Fruit fly (Drosophila melanogaster) whole organism, embryonic: ENCODE results near the gene Mfe2.
A peak's percentile ranks its signal among the peaks of the same experiment; 100 is the strongest.

Experiments used
- Atf-2 ChIP-seq: fragments of 200-800 bp; sonication (Bioruptor generic); optimal IDR thresholded peaks from 2 replicates; lab custom pipeline; 2016; ENCODE audit warnings: missing biosample characterization, missing genetic modification characterization
- BEAF-32 ChIP-seq: fragments of 200-800 bp; sonication (Bioruptor generic); optimal IDR thresholded peaks from 3 replicates; lab custom pipeline; 2017; ENCODE audit warnings: missing biosample characterization, missing genetic modification characterization, mild to moderate bottlenecking, moderate library complexity, missing genetic modification reagents
- BtbVII ChIP-seq: fragments of 200-800 bp; sonication (Bioruptor generic); optimal IDR thresholded peaks from 3 replicates; lab custom pipeline; 2017; ENCODE audit warnings: missing biosample characterization, mild to moderate bottlenecking, missing genetic modification characterization
- CG10147 ChIP-seq: fragments of 200-800 bp; sonication (Bioruptor generic); optimal IDR thresholded peaks from 2 replicates; lab custom pipeline; 2019; ENCODE audit warnings: missing biosample characterization, mild to moderate bottlenecking, missing genetic modification characterization, moderate library complexity
- CG10321 ChIP-seq: fragments of 200-800 bp; sonication (Bioruptor generic); IDR thresholded peaks from 2 replicates; pipeline ENCODE4 v1.3.6; 2022; ENCODE audit warnings: missing biosample characterization, missing genetic modification characterization
- CG10462 ChIP-seq: fragments of 200-800 bp; sonication (Bioruptor generic); optimal IDR thresholded peaks from 2 replicates; lab custom pipeline; 2016; ENCODE audit warnings: missing biosample characterization, missing genetic modification characterization
- CG12155 ChIP-seq: fragments of 200-800 bp; sonication (Bioruptor generic); optimal IDR thresholded peaks from 3 replicates; lab custom pipeline; 2016; ENCODE audit warnings: missing biosample characterization, missing genetic modification characterization
- CG1233 ChIP-seq: fragments of 200-800 bp; sonication (Bioruptor generic); optimal IDR thresholded peaks from 4 replicates; lab custom pipeline; 2018; ENCODE audit warnings: missing biosample characterization, mild to moderate bottlenecking, missing genetic modification characterization
- CG13424 ChIP-seq: fragments of 200-800 bp; sonication (Bioruptor generic); optimal IDR thresholded peaks from 2 replicates; lab custom pipeline; 2019; ENCODE audit warnings: missing biosample characterization, mild to moderate bottlenecking, missing genetic modification characterization, moderate library complexity
- CG2199 ChIP-seq: fragments of 200-800 bp; sonication (Bioruptor generic); IDR thresholded peaks from 3 replicates; pipeline ENCODE4 v1.3.6; 2022; ENCODE audit warnings: missing biosample characterization, missing genetic modification characterization
- CG32772 ChIP-seq: fragments of 200-800 bp; sonication (Bioruptor generic); IDR thresholded peaks from 2 replicates; pipeline ENCODE4 v1.3.6; 2022; ENCODE audit warnings: missing biosample characterization, missing genetic modification characterization
- CG34422 ChIP-seq: fragments of 200-800 bp; sonication (Bioruptor generic); IDR thresholded peaks from 3 replicates; pipeline ENCODE4 v1.3.6; 2022; ENCODE audit warnings: missing biosample characterization, missing genetic modification characterization
- CG3838 ChIP-seq: fragments of 200-800 bp; sonication (Bioruptor generic); optimal IDR thresholded peaks from 3 replicates; lab custom pipeline; 2016; ENCODE audit warnings: missing biosample characterization, missing genetic modification characterization
- CG3995 ChIP-seq: fragments of 200-800 bp; sonication (Bioruptor generic); optimal IDR thresholded peaks from 3 replicates; lab custom pipeline; 2016; ENCODE audit warnings: missing biosample characterization, missing genetic modification characterization
- CG5180 ChIP-seq: fragments of 200-800 bp; sonication (Bioruptor generic); optimal IDR thresholded peaks from 3 replicates; lab custom pipeline; 2017; ENCODE audit warnings: missing biosample characterization, missing genetic modification characterization, mild to moderate bottlenecking, moderate library complexity, missing genetic modification reagents
- CG6854 ChIP-seq: fragments of 200-800 bp; sonication (Bioruptor generic); optimal IDR thresholded peaks from 3 replicates; lab custom pipeline; 2017; ENCODE audit warnings: missing biosample characterization, mild to moderate bottlenecking, missing genetic modification characterization
- CG7372 ChIP-seq: fragments of 200-800 bp; sonication (Bioruptor generic); IDR thresholded peaks from 2 replicates; pipeline ENCODE4 v1.3.6; 2022; ENCODE audit warnings: missing biosample characterization, missing genetic modification characterization
- CG7556 ChIP-seq: fragments of 200-800 bp; sonication (Bioruptor generic); optimal IDR thresholded peaks from 2 replicates; lab custom pipeline; 2017; ENCODE audit warnings: missing biosample characterization, mild to moderate bottlenecking, missing genetic modification characterization
- CG8290 ChIP-seq, 3 experiments: fragments of 200-800 bp; sonication (Bioruptor generic); optimal IDR thresholded peaks; 2 replicates each; lab custom pipeline; 2016 to 2019; ENCODE audit warnings: missing biosample characterization in 3 of 3, missing genetic modification characterization in 3 of 3, mild to moderate bottlenecking in 2 of 3, moderate library complexity in 1 of 3
- CG8765 ChIP-seq: fragments of 200-800 bp; sonication (Bioruptor generic); IDR thresholded peaks from 2 replicates; pipeline ENCODE4 v1.3.6; 2022; ENCODE audit warnings: missing biosample characterization, missing genetic modification characterization
- Camta ChIP-seq: fragments of 200-800 bp; sonication (Bioruptor generic); optimal IDR thresholded peaks from 2 replicates; lab custom pipeline; 2016; ENCODE audit warnings: missing biosample characterization, missing genetic modification characterization
- CoRest ChIP-seq: fragments of 200-800 bp; sonication (Bioruptor generic); optimal IDR thresholded peaks from 3 replicates; lab custom pipeline; 2018; ENCODE audit warnings: missing biosample characterization, mild to moderate bottlenecking, missing genetic modification characterization, moderate library complexity
- D19B ChIP-seq: fragments of 200-800 bp; sonication (Bioruptor generic); optimal IDR thresholded peaks from 2 replicates; lab custom pipeline; 2017; ENCODE audit warnings: missing biosample characterization, mild to moderate bottlenecking, missing genetic modification characterization
- Dll ChIP-seq: fragments of 200-800 bp; sonication (Bioruptor generic); IDR thresholded peaks from 4 replicates; pipeline ENCODE4 v1.3.6; 2022; ENCODE audit warnings: missing biosample characterization, missing genetic modification characterization; ENCODE audit not compliant: partially characterized antibody
- H15 ChIP-seq: fragments of 200-800 bp; sonication (Bioruptor generic); IDR thresholded peaks from 3 replicates; pipeline ENCODE4 v1.3.6; 2022; ENCODE audit warnings: missing biosample characterization, missing genetic modification characterization
- HHEX ChIP-seq: fragments of 200-800 bp; sonication (Bioruptor generic); optimal IDR thresholded peaks from 3 replicates; lab custom pipeline; 2017; ENCODE audit warnings: missing biosample characterization, mild to moderate bottlenecking, missing genetic modification characterization, missing genetic modification reagents
- HLH4C ChIP-seq: fragments of 200-800 bp; sonication (Bioruptor generic); IDR thresholded peaks from 3 replicates; pipeline ENCODE4 v1.3.6; 2022; ENCODE audit warnings: missing biosample characterization, missing genetic modification characterization; ENCODE audit not compliant: partially characterized antibody
- Neu2 ChIP-seq: fragments of 200-800 bp; sonication (Bioruptor generic); optimal IDR thresholded peaks from 3 replicates; lab custom pipeline; 2016; ENCODE audit warnings: missing biosample characterization, missing genetic modification characterization, borderline replicate concordance
- Oaz ChIP-seq: fragments of 200-800 bp; sonication (Bioruptor generic); IDR thresholded peaks from 2 replicates; pipeline ENCODE4 v1.3.6; 2022; ENCODE audit warnings: missing biosample characterization, missing genetic modification characterization
- PHDP ChIP-seq: fragments of 200-800 bp; sonication (Bioruptor generic); optimal IDR thresholded peaks from 3 replicates; lab custom pipeline; 2018; ENCODE audit warnings: missing biosample characterization, mild to moderate bottlenecking, missing genetic modification characterization, moderate library complexity
- Usf ChIP-seq: fragments of 200-800 bp; sonication (Bioruptor generic); optimal IDR thresholded peaks from 2 replicates; lab custom pipeline; 2017; ENCODE audit warnings: missing genotype, missing biosample characterization, missing genetic modification characterization
- ab ChIP-seq: fragments of 200-800 bp; sonication (Bioruptor generic); optimal IDR thresholded peaks from 2 replicates; lab custom pipeline; 2016; ENCODE audit warnings: missing biosample characterization, missing genetic modification characterization
- ac ChIP-seq: fragments of 200-800 bp; sonication (Bioruptor generic); optimal IDR thresholded peaks from 3 replicates; lab custom pipeline; 2017; ENCODE audit warnings: missing biosample characterization, mild to moderate bottlenecking, missing genetic modification characterization
- crol ChIP-seq: fragments of 200-800 bp; sonication (Bioruptor generic); IDR thresholded peaks from 2 replicates; pipeline ENCODE4 v1.3.6; 2022; ENCODE audit warnings: missing biosample characterization, missing genetic modification characterization
- crp ChIP-seq, 2 experiments: fragments of 200-800 bp; sonication (Bioruptor generic); optimal IDR thresholded peaks; 2 replicates in 1 of 2; 3 replicates in 1 of 2; lab custom pipeline; 2017; ENCODE audit warnings: missing biosample characterization in 2 of 2, missing genetic modification characterization in 2 of 2, mild to moderate bottlenecking in 1 of 2, moderate library complexity in 1 of 2
- dmrt99B ChIP-seq: fragments of 200-800 bp; sonication (Bioruptor generic); optimal IDR thresholded peaks from 2 replicates; lab custom pipeline; 2018; ENCODE audit warnings: missing biosample characterization, mild to moderate bottlenecking, missing genetic modification characterization, moderate library complexity
- en ChIP-seq: fragments of 200-800 bp; sonication (Bioruptor generic); optimal IDR thresholded peaks from 2 replicates; lab custom pipeline; 2016; ENCODE audit warnings: missing biosample characterization, missing genetic modification characterization
- gcm ChIP-seq: fragments of 200-800 bp; sonication (Bioruptor generic); optimal IDR thresholded peaks from 2 replicates; lab custom pipeline; 2019; ENCODE audit warnings: missing biosample characterization, mild to moderate bottlenecking, missing genetic modification characterization, moderate library complexity
- gem ChIP-seq: fragments of 200-800 bp; sonication (Bioruptor generic); optimal IDR thresholded peaks from 2 replicates; lab custom pipeline; 2019; ENCODE audit warnings: missing biosample characterization, mild to moderate bottlenecking, missing genetic modification characterization, moderate library complexity
- gsb ChIP-seq: fragments of 200-800 bp; sonication (Bioruptor generic); IDR thresholded peaks from 2 replicates; pipeline ENCODE4 v1.3.6; 2022; ENCODE audit warnings: missing biosample characterization, missing genetic modification characterization
- hb ChIP-seq: fragments of 200-800 bp; sonication (Bioruptor generic); IDR thresholded peaks from 3 replicates; pipeline ENCODE4 v1.3.6; 2022; ENCODE audit warnings: missing biosample characterization, missing genetic modification characterization; ENCODE audit not compliant: partially characterized antibody
- lmd ChIP-seq: fragments of 200-800 bp; sonication (Bioruptor generic); IDR thresholded peaks from 2 replicates; pipeline ENCODE4 v1.3.6; 2022; ENCODE audit warnings: missing biosample characterization, missing genetic modification characterization
- nerfin-1 ChIP-seq: fragments of 200-800 bp; sonication (Bioruptor generic); optimal IDR thresholded peaks from 3 replicates; lab custom pipeline; 2019; ENCODE audit warnings: missing biosample characterization, mild to moderate bottlenecking, missing genetic modification characterization, moderate library complexity
- oc ChIP-seq: fragments of 200-800 bp; sonication (Bioruptor generic); optimal IDR thresholded peaks from 2 replicates; lab custom pipeline; 2018; ENCODE audit warnings: missing biosample characterization, mild to moderate bottlenecking, missing genetic modification characterization, moderate library complexity
- peb ChIP-seq: fragments of 200-800 bp; sonication (Bioruptor generic); IDR thresholded peaks from 2 replicates; pipeline ENCODE4 v1.3.6; 2022; ENCODE audit warnings: missing biosample characterization, missing genetic modification characterization
- sob ChIP-seq: fragments of 200-800 bp; sonication (Bioruptor generic); IDR thresholded peaks from 2 replicates; pipeline ENCODE4 v1.3.6; 2022; ENCODE audit warnings: missing biosample characterization, missing genetic modification characterization
- vfl ChIP-seq: fragments of 200-800 bp; sonication (Bioruptor generic); optimal IDR thresholded peaks from 2 replicates; lab custom pipeline; 2016; ENCODE audit warnings: missing biosample characterization, missing genetic modification characterization
- zen ChIP-seq: fragments of 200-800 bp; sonication (Bioruptor generic); optimal IDR thresholded peaks from 3 replicates; lab custom pipeline; 2018; ENCODE audit warnings: missing biosample characterization, mild to moderate bottlenecking, missing genetic modification characterization, moderate library complexity
- zf30C ChIP-seq: fragments of 200-800 bp; sonication (Bioruptor generic); optimal IDR thresholded peaks from 3 replicates; lab custom pipeline; 2018; ENCODE audit warnings: missing biosample characterization, mild to moderate bottlenecking, missing genetic modification characterization

Mfe2 gene

dm6 chrX:16278783-16279182, 8.0 kb downstream of the Mfe2 start (continued):
- TF ChIP-seq CG10147 (GFP tag; lab: Kevin White, UChicago) (peak; percentile 71), nerfin-1 (peak; percentile 82), gcm (GFP tag; lab: Kevin White, UChicago) (peak; percentile 84), CG5180 (GFP tag; lab: Kevin White, UChicago) (peak; percentile 85), CG8290 (GFP tag; optimal IDR thresholded peaks at IDR 0.05; lab: Kevin White, UChicago) (peak; percentile 27), CG8290 (tag; optimal IDR thresholded peaks at IDR 0.05; lab: Kevin White, UChicago) (peak; percentile 63 to 79), CG7556 (GFP tag; lab: Kevin White, UChicago) (peak; percentile 86), PHDP (tag; lab: Kevin White, UChicago) (peak; percentile 87), crp (GFP tag; optimal IDR thresholded peaks at IDR 0.05; lab: Kevin White, UChicago) (peak in 1 of 2 experiments; percentile 35), oc (peak; percentile 75), HLH4C (GFP tag; lab: Robert Waterston, UW) (no peak), CG32772 (GFP tag; lab: Robert Waterston, UW) (peak; percentile 64), CG3995 (GFP tag; lab: Kevin White, UChicago) (no peak), BtbVII (GFP tag; lab: Kevin White, UChicago) (peak; percentile 73), CG10321 (0 out of 2 replicates have a peak, but pooled peaks have one; percentile 47), dmrt99B (peak; percentile 87), CG6854 (GFP tag; lab: Kevin White, UChicago) (peak; percentile 79), Oaz (GFP tag; lab: Robert Waterston, UW) (peak; percentile 71), gsb (GFP tag; lab: Robert Waterston, UW) (peak; percentile 70), HHEX (GFP tag; lab: Kevin White, UChicago) (peak; percentile 84), CG34422 (GFP tag; lab: Robert Waterston, UW) (peak; percentile 82), CoRest (peak; percentile 80), Neu2 (no peak), CG10462 (GFP tag; lab: Kevin White, UChicago) (peak; percentile 39), CG2199 (GFP tag; lab: Robert Waterston, UW) (peak; percentile 74; the same call in 2 of the 3 replicates), CG12155 (GFP tag; lab: Kevin White, UChicago) (peak; percentile 35), zf30C (GFP tag; lab: Kevin White, UChicago) (no peak), gem (tag; lab: Kevin White, UChicago) (peak; percentile 89), sob (GFP tag; lab: Robert Waterston, UW) (peak; percentile 59; the same call in 1 of the 2 replicates), zen (tag; lab: Kevin White, UChicago) (peak; percentile 79), hb (no peak), BEAF-32 (GFP tag; lab: Kevin White, UChicago) (no peak), Usf (GFP tag; lab: Kevin White, UChicago) (peak; percentile 71), CG7372 (GFP tag; lab: Robert Waterston, UW) (peak; percentile 76), Dll (no peak), ab (GFP tag; lab: Kevin White, UChicago) (no peak), CG3838 (GFP tag; lab: Kevin White, UChicago) (peak; percentile 12), D19B (peak; percentile 35), Atf-2 (GFP tag; lab: Kevin White, UChicago) (no peak), CG8765 (GFP tag; lab: Robert Waterston, UW) (peak; percentile 79), CG13424 (peak; percentile 91), crol (GFP tag; lab: Robert Waterston, UW) (no peak), CG1233 (GFP tag; lab: Kevin White, UChicago) (peak; percentile 82), ac (GFP tag; lab: Kevin White, UChicago) (peak; percentile 82), H15 (peak; percentile 67; the same call in 2 of the 3 replicates), Camta (no peak), vfl (no peak), en (GFP tag; lab: Kevin White, UChicago) (no peak), lmd (peak; percentile 79), peb (GFP tag; lab: Robert Waterston, UW) (peak; percentile 69)
